Fruit fly (Drosophila melanogaster): Measurements from ENCODE around the gene Pfdn5.

The Pfdn5 gene

DNA sequence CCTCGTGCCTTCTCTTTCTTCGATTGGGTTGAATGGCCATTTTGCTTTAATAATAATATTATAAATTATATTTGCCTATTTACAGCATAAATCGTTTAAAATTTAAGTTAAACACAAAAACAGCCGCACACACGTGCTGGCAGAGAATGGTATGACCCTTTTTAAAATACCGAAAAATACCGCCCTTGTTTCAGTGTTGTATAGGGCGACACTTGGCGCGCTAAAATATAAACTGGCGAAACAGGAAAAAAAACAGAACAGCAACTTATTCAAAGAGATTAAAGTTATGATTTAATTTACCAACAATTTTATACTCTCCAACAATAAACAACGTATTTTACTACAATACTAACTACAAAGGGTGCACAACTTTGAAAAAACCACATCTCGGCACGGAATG lies 40.3 kb upstream of the Pfdn5 start, which contains the start of gene CG12499 (continued):
- TF ChIP-seq sc (optimal IDR thresholded peaks at IDR 0.05), result no peak
- TF ChIP-seq sc (GFP tag; optimal IDR thresholded peaks at IDR 0.05), result no peak
- peak; percentile 25 for TF ChIP-seq CG2116 (GFP tag; optimal IDR thresholded peaks at IDR 0.05)
- peak; percentile 89 for TF ChIP-seq CG10267 (tag; optimal IDR thresholded peaks at IDR 0.05)
- no peak for TF ChIP-seq CG34376 (GFP tag; optimal IDR thresholded peaks at IDR 0.05)
- no peak for TF ChIP-seq CG1647 (GFP tag; optimal IDR thresholded peaks at IDR 0.05)
- TF ChIP-seq stc (GFP tag; IDR thresholded peaks at IDR 0.05), result no peak
- no peak for TF ChIP-seq CG15269 (tag; optimal IDR thresholded peaks at IDR 0.05)
- TF ChIP-seq crol (GFP tag; IDR thresholded peaks at IDR 0.05), result no peak
- TF ChIP-seq BtbVII (GFP tag; optimal IDR thresholded peaks at IDR 0.05), result peak; percentile 7
- TF ChIP-seq dan (GFP tag; IDR thresholded peaks at IDR 0.05), result no peak
- no peak for TF ChIP-seq wek (GFP tag; optimal IDR thresholded peaks at IDR 0.05)
- TF ChIP-seq knrl (GFP tag; IDR thresholded peaks at IDR 0.05; ENCODE audit: partially characterized antibody), result no peak
- no peak for TF ChIP-seq en (GFP tag; optimal IDR thresholded peaks at IDR 0.05)
- TF ChIP-seq slp2 (GFP tag; optimal IDR thresholded peaks at IDR 0.05), result no peak
- TF ChIP-seq YL-1 (GFP tag; optimal IDR thresholded peaks at IDR 0.05), result peak; percentile 32
- peak; percentile 75 for TF ChIP-seq Max (GFP tag; optimal IDR thresholded peaks at IDR 0.05)
- no peak for TF ChIP-seq CG2712 (tag; optimal IDR thresholded peaks at IDR 0.05)
- TF ChIP-seq tll (GFP tag; optimal IDR thresholded peaks at IDR 0.05), result no peak
- no peak for TF ChIP-seq tio (GFP tag; optimal IDR thresholded peaks at IDR 0.05)
- no peak for TF ChIP-seq CG16813 (GFP tag; IDR thresholded peaks at IDR 0.05; ENCODE audit: partially characterized antibody)
- no peak for TF ChIP-seq ab (GFP tag; optimal IDR thresholded peaks at IDR 0.05)
- TF ChIP-seq gce (GFP tag; IDR thresholded peaks at IDR 0.05), result no peak
- no peak for TF ChIP-seq CG12769 (tag; optimal IDR thresholded peaks at IDR 0.05)
- TF ChIP-seq CG4404 (GFP tag; IDR thresholded peaks at IDR 0.05), result no peak
- no peak for TF ChIP-seq disco-r (GFP tag; optimal IDR thresholded peaks at IDR 0.05)
- TF ChIP-seq kah (GFP tag; optimal IDR thresholded peaks at IDR 0.05), result no peak
- no peak for TF ChIP-seq crc (GFP tag; optimal IDR thresholded peaks at IDR 0.05)
- no peak for TF ChIP-seq CG10321 (GFP tag; IDR thresholded peaks at IDR 0.05)
- peak; percentile 94 for TF ChIP-seq E2f2 (GFP tag; IDR thresholded peaks at IDR 0.05)
- TF ChIP-seq sug (tag; optimal IDR thresholded peaks at IDR 0.05), result no peak
- TF ChIP-seq wor (GFP tag; IDR thresholded peaks at IDR 0.05), result no peak
- no peak for TF ChIP-seq bcd (GFP tag; optimal IDR thresholded peaks at IDR 0.05)
- no peak for TF ChIP-seq CG14667 (GFP tag; IDR thresholded peaks at IDR 0.05)
- no peak for TF ChIP-seq bowl (GFP tag; IDR thresholded peaks at IDR 0.05)
- no peak for TF ChIP-seq CG32772 (GFP tag; IDR thresholded peaks at IDR 0.05)
- no peak for TF ChIP-seq Ptx1 (GFP tag; IDR thresholded peaks at IDR 0.05)
- peak; percentile 31 for TF ChIP-seq Myb (GFP tag; optimal IDR thresholded peaks at IDR 0.05)
- TF ChIP-seq CG31365 (tag; optimal IDR thresholded peaks at IDR 0.05), result no peak
- no peak for TF ChIP-seq chinmo (GFP tag; IDR thresholded peaks at IDR 0.05; ENCODE audit: partially characterized antibody)
- TF ChIP-seq Hsf (GFP tag; optimal IDR thresholded peaks at IDR 0.05), result no peak
- TF ChIP-seq cwo (GFP tag; optimal IDR thresholded peaks at IDR 0.05), result peak; percentile 92
- TF ChIP-seq ken (GFP tag; IDR thresholded peaks at IDR 0.05), result no peak
- TF ChIP-seq CG1529 (GFP tag; optimal IDR thresholded peaks at IDR 0.05), result no peak
- no peak for TF ChIP-seq p53 (GFP tag; optimal IDR thresholded peaks at IDR 0.05)
- TF ChIP-seq CG6791 (GFP tag; IDR thresholded peaks at IDR 0.05; ENCODE audit: partially characterized antibody), result no peak
- no peak for TF ChIP-seq ap (GFP tag; IDR thresholded peaks at IDR 0.05)
- no peak for TF ChIP-seq crp (GFP tag; optimal IDR thresholded peaks at IDR 0.05)
- TF ChIP-seq BEAF-32 (GFP tag; optimal IDR thresholded peaks at IDR 0.05), result no peak
- no peak for TF ChIP-seq ci (GFP tag; IDR thresholded peaks at IDR 0.05)
- no peak for TF ChIP-seq Aef1 (GFP tag; IDR thresholded peaks at IDR 0.05)
- TF ChIP-seq CG3838 (GFP tag; optimal IDR thresholded peaks at IDR 0.05), result no peak

All from whole organism, embryonic.